Fruit fly (Drosophila melanogaster) whole organism, embryonic: ENCODE measurements around the gene CG6878.

Experiments
- Atf6 ChIP-seq: fragments of 200-800 bp; sonication (Bioruptor generic); IDR thresholded peaks from 2 replicates; pipeline ENCODE4 v1.3.6; 2022; ENCODE audit warnings: missing biosample characterization, missing genetic modification characterization
- Bgb ChIP-seq: fragments of 200-800 bp; sonication (Bioruptor generic); IDR thresholded peaks from 2 replicates; pipeline ENCODE4 v1.3.6; 2022; ENCODE audit warnings: missing biosample characterization, missing genetic modification characterization; ENCODE audit not compliant: partially characterized antibody
- CG10267 ChIP-seq: fragments of 200-800 bp; sonication (Bioruptor generic); optimal IDR thresholded peaks from 2 replicates; lab custom pipeline; 2018; ENCODE audit warnings: missing biosample characterization, mild to moderate bottlenecking, missing genetic modification characterization, moderate library complexity
- CG12391 ChIP-seq: fragments of 200-800 bp; sonication (Bioruptor generic); optimal IDR thresholded peaks from 3 replicates; lab custom pipeline; 2018; ENCODE audit warnings: missing biosample characterization, mild to moderate bottlenecking, missing genetic modification characterization, moderate library complexity
- CG12744 ChIP-seq: fragments of 200-800 bp; sonication (Bioruptor generic); optimal IDR thresholded peaks from 2 replicates; lab custom pipeline; 2016; ENCODE audit warnings: missing biosample characterization, missing genetic modification characterization
- CG14667 ChIP-seq: fragments of 200-800 bp; sonication (Bioruptor generic); IDR thresholded peaks from 2 replicates; pipeline ENCODE4 v1.3.6; 2022; ENCODE audit warnings: missing biosample characterization, missing genetic modification characterization
- CG14710 ChIP-seq: fragments of 200-800 bp; sonication (Bioruptor generic); optimal IDR thresholded peaks from 3 replicates; lab custom pipeline; 2019; ENCODE audit warnings: missing biosample characterization, mild to moderate bottlenecking, missing genetic modification characterization, moderate library complexity
- CG15073 ChIP-seq: fragments of 200-800 bp; sonication (Bioruptor generic); optimal IDR thresholded peaks from 2 replicates; lab custom pipeline; 2016; ENCODE audit warnings: missing biosample characterization, missing genetic modification characterization
- CG15514 ChIP-seq: fragments of 200-800 bp; sonication (Bioruptor generic); optimal IDR thresholded peaks from 3 replicates; lab custom pipeline; 2017; ENCODE audit warnings: missing biosample characterization, missing genetic modification characterization, mild to moderate bottlenecking, moderate library complexity, missing genetic modification reagents
- CG17359 ChIP-seq: fragments of 200-800 bp; sonication (Bioruptor generic); optimal IDR thresholded peaks from 3 replicates; lab custom pipeline; 2018; ENCODE audit warnings: missing biosample characterization, mild to moderate bottlenecking, missing genetic modification characterization, moderate library complexity
- CG17361 ChIP-seq: fragments of 200-800 bp; sonication (Bioruptor generic); IDR thresholded peaks from 3 replicates; pipeline ENCODE4 v1.3.6; 2022; ENCODE audit warnings: missing biosample characterization, missing genetic modification characterization
- CG17385 ChIP-seq: fragments of 200-800 bp; sonication (Bioruptor generic); optimal IDR thresholded peaks from 3 replicates; lab custom pipeline; 2018; ENCODE audit warnings: missing biosample characterization, mild to moderate bottlenecking, missing genetic modification characterization
- CG1832 ChIP-seq: fragments of 200-800 bp; sonication (Bioruptor generic); optimal IDR thresholded peaks from 2 replicates; lab custom pipeline; 2017; ENCODE audit warnings: missing biosample characterization, mild to moderate bottlenecking, missing genetic modification characterization, inconsistent platforms
- CG2116 ChIP-seq: fragments of 200-800 bp; sonication (Bioruptor generic); optimal IDR thresholded peaks from 3 replicates; lab custom pipeline; 2018; ENCODE audit warnings: missing biosample characterization, mild to moderate bottlenecking, missing genetic modification characterization
- CG2678 ChIP-seq: fragments of 200-800 bp; sonication (Bioruptor generic); optimal IDR thresholded peaks from 3 replicates; lab custom pipeline; 2019; ENCODE audit warnings: missing biosample characterization, mild to moderate bottlenecking, missing genetic modification characterization, moderate library complexity
- CG31365 ChIP-seq: fragments of 200-800 bp; sonication (Bioruptor generic); optimal IDR thresholded peaks from 2 replicates; lab custom pipeline; 2018; ENCODE audit warnings: missing biosample characterization, mild to moderate bottlenecking, missing genetic modification characterization
- CG3407 ChIP-seq: fragments of 200-800 bp; sonication (Bioruptor generic); optimal IDR thresholded peaks from 2 replicates; lab custom pipeline; 2018; ENCODE audit warnings: missing biosample characterization, mild to moderate bottlenecking, missing genetic modification characterization
- CG34376 ChIP-seq: fragments of 200-800 bp; sonication (Bioruptor generic); optimal IDR thresholded peaks from 2 replicates; lab custom pipeline; 2018; ENCODE audit warnings: missing biosample characterization, mild to moderate bottlenecking, missing genetic modification characterization
- CG5245 ChIP-seq: fragments of 200-800 bp; sonication (Bioruptor generic); optimal IDR thresholded peaks from 3 replicates; lab custom pipeline; 2016; ENCODE audit warnings: missing biosample characterization, missing genetic modification characterization
- CG6683 ChIP-seq: fragments of 200-800 bp; sonication (Bioruptor generic); optimal IDR thresholded peaks from 2 replicates; lab custom pipeline; 2017; ENCODE audit warnings: missing biosample characterization, mild to moderate bottlenecking, missing genetic modification characterization, missing genetic modification reagents
- CG7786 ChIP-seq: fragments of 200-800 bp; sonication (Bioruptor generic); optimal IDR thresholded peaks from 2 replicates; lab custom pipeline; 2016; ENCODE audit warnings: missing biosample characterization, missing genetic modification characterization
- CG7839 ChIP-seq: fragments of 200-800 bp; sonication (Bioruptor generic); optimal IDR thresholded peaks from 3 replicates; lab custom pipeline; 2018; ENCODE audit warnings: missing biosample characterization, mild to moderate bottlenecking, missing genetic modification characterization, moderate library complexity
- CG8388 ChIP-seq: fragments of 200-800 bp; sonication (Bioruptor generic); optimal IDR thresholded peaks from 2 replicates; lab custom pipeline; 2019; ENCODE audit warnings: missing biosample characterization, mild to moderate bottlenecking, missing genetic modification characterization, moderate library complexity
- CG8944 ChIP-seq: fragments of 200-800 bp; sonication (Bioruptor generic); optimal IDR thresholded peaks from 3 replicates; lab custom pipeline; 2016; ENCODE audit warnings: missing biosample characterization, missing genetic modification characterization
- CG9817 ChIP-seq: fragments of 200-800 bp; sonication (Bioruptor generic); optimal IDR thresholded peaks from 2 replicates; lab custom pipeline; 2018; ENCODE audit warnings: missing biosample characterization, mild to moderate bottlenecking, missing genetic modification characterization, moderate library complexity
- CrebB ChIP-seq: fragments of 200-800 bp; sonication (Bioruptor generic); optimal IDR thresholded peaks from 3 replicates; lab custom pipeline; 2018; ENCODE audit warnings: missing biosample characterization, mild to moderate bottlenecking, missing genetic modification characterization
- Dad ChIP-seq: fragments of 200-800 bp; sonication (Bioruptor generic); optimal IDR thresholded peaks from 3 replicates; lab custom pipeline; 2016; ENCODE audit warnings: missing biosample characterization, missing genetic modification characterization
- Mad ChIP-seq: fragments of 200-800 bp; sonication (Bioruptor generic); optimal IDR thresholded peaks from 2 replicates; lab custom pipeline; 2016; ENCODE audit warnings: missing biosample characterization, missing genetic modification characterization
- Scr ChIP-seq: fragments of 200-800 bp; sonication (Bioruptor generic); IDR thresholded peaks from 2 replicates; pipeline ENCODE4 v1.3.6; 2022; ENCODE audit warnings: missing biosample characterization, missing genetic modification characterization; ENCODE audit not compliant: partially characterized antibody
- Taf1 ChIP-seq: fragments of 200-800 bp; sonication (Bioruptor generic); IDR thresholded peaks from 2 replicates; pipeline ENCODE4 v1.3.6; 2022; ENCODE audit warnings: missing biosample characterization, missing genetic modification characterization
- bowl ChIP-seq: fragments of 200-800 bp; sonication (Bioruptor generic); IDR thresholded peaks from 2 replicates; pipeline ENCODE4 v1.3.6; 2022; ENCODE audit warnings: missing biosample characterization, missing genetic modification characterization
- chm ChIP-seq: fragments of 200-800 bp; sonication (Bioruptor generic); IDR thresholded peaks from 2 replicates; pipeline ENCODE4 v1.3.6; 2022; ENCODE audit warnings: missing biosample characterization, missing genetic modification characterization
- dpn ChIP-seq, 2 experiments: fragments of 200-800 bp; sonication (Bioruptor generic); optimal IDR thresholded peaks; 3 replicates each; lab custom pipeline; 2016; ENCODE audit warnings: missing biosample characterization in 2 of 2, missing genetic modification characterization in 2 of 2
- fd3F ChIP-seq: fragments of 200-800 bp; sonication (Bioruptor generic); optimal IDR thresholded peaks from 2 replicates; lab custom pipeline; 2018; ENCODE audit warnings: missing biosample characterization, mild to moderate bottlenecking, missing genetic modification characterization, moderate library complexity
- fd64A ChIP-seq: fragments of 200-800 bp; sonication (Bioruptor generic); optimal IDR thresholded peaks from 3 replicates; lab custom pipeline; 2018; ENCODE audit warnings: missing biosample characterization, mild to moderate bottlenecking, missing genetic modification characterization
- gsb ChIP-seq: fragments of 200-800 bp; sonication (Bioruptor generic); IDR thresholded peaks from 2 replicates; pipeline ENCODE4 v1.3.6; 2022; ENCODE audit warnings: missing biosample characterization, missing genetic modification characterization
- oc ChIP-seq: fragments of 200-800 bp; sonication (Bioruptor generic); optimal IDR thresholded peaks from 2 replicates; lab custom pipeline; 2018; ENCODE audit warnings: missing biosample characterization, mild to moderate bottlenecking, missing genetic modification characterization, moderate library complexity
- odd ChIP-seq: fragments of 200-800 bp; sonication (Bioruptor generic); optimal IDR thresholded peaks from 2 replicates; lab custom pipeline; 2017; ENCODE audit warnings: missing biosample characterization, mild to moderate bottlenecking, missing genetic modification characterization
- otp ChIP-seq: fragments of 200-800 bp; sonication (Bioruptor generic); IDR thresholded peaks from 3 replicates; pipeline ENCODE4, ENCODE4 v1.3.6; 2022; ENCODE audit warnings: missing biosample characterization, missing genetic modification characterization
- p53 ChIP-seq: fragments of 200-800 bp; sonication (Bioruptor generic); optimal IDR thresholded peaks from 2 replicates; lab custom pipeline; 2016; ENCODE audit warnings: missing biosample characterization, missing genetic modification characterization
- pan ChIP-seq, 4 experiments: fragments of >200 bp in 3 of 4; fragments of 200-800 bp in 1 of 4; sonication (Bioruptor generic) in 1 of 4; optimal IDR thresholded peaks in 3 of 4; IDR thresholded peaks in 1 of 4; 2 replicates each; pipeline versions ENCODE4 v1.3.6 to Lab custom; 2017 to 2022; ENCODE audit warnings: missing biosample characterization in 2 of 4, missing genetic modification characterization in 2 of 4, mixed read lengths in 1 of 4
- prd ChIP-seq, 3 experiments: fragments of >200 bp in 2 of 3; fragments of 200-800 bp in 1 of 3; sonication (Bioruptor generic) in 1 of 3; optimal IDR thresholded peaks in 2 of 3; IDR thresholded peaks in 1 of 3; 2 replicates in 2 of 3; 3 replicates in 1 of 3; pipeline versions ENCODE4 v1.3.6 to Lab custom; 2017 to 2022; ENCODE audit warnings: missing biosample characterization in 1 of 3, missing genetic modification characterization in 1 of 3
- schlank ChIP-seq: fragments of 200-800 bp; sonication (Bioruptor generic); optimal IDR thresholded peaks from 2 replicates; lab custom pipeline; 2018; ENCODE audit warnings: missing biosample characterization, mild to moderate bottlenecking, missing genetic modification characterization
- scrt ChIP-seq: fragments of 200-800 bp; sonication (Bioruptor generic); optimal IDR thresholded peaks from 2 replicates; lab custom pipeline; 2018; ENCODE audit warnings: missing biosample characterization, mild to moderate bottlenecking, missing genetic modification characterization, moderate library complexity
- yki ChIP-seq: fragments of >200 bp; optimal IDR thresholded peaks from 3 replicates; lab custom pipeline; 2018
- zf30C ChIP-seq: fragments of 200-800 bp; sonication (Bioruptor generic); optimal IDR thresholded peaks from 3 replicates; lab custom pipeline; 2018; ENCODE audit warnings: missing biosample characterization, mild to moderate bottlenecking, missing genetic modification characterization

CG6878 gene

dm6 chr3L:15136659-15137572, 24.7 kb upstream of the CG6878 start, which contains the start of gene CG12316 (continued):
- TF ChIP-seq scrt (GFP tag; lab: Kevin White, UChicago) (peak; percentile 88), pan (optimal IDR thresholded peaks at IDR 0.05; lab: Kevin White, UChicago) (no peak), pan (GFP tag; optimal IDR thresholded peaks at IDR 0.05 in 1 of 2, IDR thresholded peaks at IDR 0.05 in 1 of 2) (peak in 1 of 2 experiments; percentile 82), CG6683 (GFP tag; lab: Kevin White, UChicago) (peak; percentile 81), CG17359 (tag; lab: Kevin White, UChicago) (peak; percentile 88), CG15073 (no peak), CG14710 (peak; percentile 93), CG14667 (GFP tag; lab: Robert Waterston, UW) (peak; percentile 38; the same call in 1 of the 2 replicates), bowl (GFP tag; lab: Robert Waterston, UW) (peak; percentile 71; the same call in 1 of the 2 replicates), CG2678 (tag; lab: Kevin White, UChicago) (peak; percentile 94), gsb (GFP tag; lab: Robert Waterston, UW) (peak; percentile 76), Scr (GFP tag; lab: Robert Waterston, UW) (peak; percentile 85), p53 (GFP tag; lab: Kevin White, UChicago) (peak; percentile 85), CG1832 (GFP tag; lab: Kevin White, UChicago) (no peak), Bgb (GFP tag; lab: Robert Waterston, UW) (peak; percentile 81), CG12391 (tag; lab: Kevin White, UChicago) (peak; percentile 94), schlank (tag; lab: Kevin White, UChicago) (peak; percentile 84), yki (lab: Kevin White, UChicago) (no peak), CrebB (tag; lab: Kevin White, UChicago) (peak; percentile 92), dpn (GFP tag; optimal IDR thresholded peaks at IDR 0.05; lab: Kevin White, UChicago) (peak; percentile 84 to 89), zf30C (GFP tag; lab: Kevin White, UChicago) (peak; percentile 36), CG17385 (GFP tag; lab: Kevin White, UChicago) (peak; percentile 86), CG15514 (GFP tag; lab: Kevin White, UChicago) (peak; percentile 87), Mad (GFP tag; lab: Kevin White, UChicago) (peak; percentile 95), fd64A (GFP tag; lab: Kevin White, UChicago) (peak; percentile 92), Taf1 (GFP tag; lab: Robert Waterston, UW) (0 out of 2 replicates have a peak, but pooled peaks have one; percentile 22), CG10267 (tag; lab: Kevin White, UChicago) (peak; percentile 95), CG7786 (GFP tag; lab: Kevin White, UChicago) (peak; percentile 94), otp (GFP tag; lab: Robert Waterston, UW) (peak; percentile 83; the same call in 2 of the 3 replicates), prd (optimal IDR thresholded peaks at IDR 0.05; lab: Kevin White, UChicago) (no peak), prd (GFP tag; IDR thresholded peaks at IDR 0.05; lab: Robert Waterston, UW) (peak; percentile 89), CG7839 (tag; lab: Kevin White, UChicago) (peak; percentile 92), Dad (GFP tag; lab: Kevin White, UChicago) (peak; percentile 93), CG8944 (GFP tag; lab: Kevin White, UChicago) (peak; percentile 90), CG9817 (peak; percentile 87), CG31365 (tag; lab: Kevin White, UChicago) (peak; percentile 85), oc (peak; percentile 89), Atf6 (GFP tag; lab: Robert Waterston, UW) (peak; percentile 91), CG3407 (peak; percentile 85), CG17361 (GFP tag; lab: Robert Waterston, UW) (peak; percentile 92), CG5245 (GFP tag; lab: Kevin White, UChicago) (peak; percentile 85), CG12744 (peak; percentile 87), chm (GFP tag; lab: Robert Waterston, UW) (peak; percentile 91), odd (GFP tag; lab: Kevin White, UChicago) (peak; percentile 92), CG2116 (GFP tag; lab: Kevin White, UChicago) (peak; percentile 50), fd3F (GFP tag; lab: Kevin White, UChicago) (peak; percentile 85), CG34376 (GFP tag; lab: Kevin White, UChicago) (peak; percentile 94), CG8388 (GFP tag; lab: Kevin White, UChicago) (peak; percentile 92)
